Worm (Caenorhabditis elegans) whole organism, young adult: ENCODE measurements around the gene R03D7.2.

Source experiments
- B0035.1 ChIP-seq: sonication (generic microtip); optimal IDR thresholded peaks from 2 replicates; lab custom pipeline; 2016; ENCODE audit warnings: missing genetic modification characterization, mild to moderate bottlenecking, missing compliant biosample characterization, missing genotype, missing genetic modification reagents
- K11D2.4 ChIP-seq: fragments of 200-800 bp; sonication (Bioruptor generic); IDR thresholded peaks from 2 replicates; pipeline ENCODE4 v1.3.6; 2022; ENCODE audit warnings: missing genetic modification reagents, missing genetic modification characterization, missing compliant biosample characterization
- T26A5.8 ChIP-seq: sonication (generic microtip); optimal IDR thresholded peaks from 2 replicates; lab custom pipeline; 2016; ENCODE audit warnings: missing genetic modification characterization, missing compliant biosample characterization
- athp-1 ChIP-seq: sonication (generic microtip); optimal IDR thresholded peaks from 2 replicates; lab custom pipeline; 2017; ENCODE audit warnings: mild to moderate bottlenecking, missing genetic modification characterization, missing compliant biosample characterization
- attf-3 ChIP-seq: fragments of 200-800 bp; sonication (Bioruptor generic); conservative IDR thresholded peaks from 2 replicates; pipeline ENCODE4 v1.3.6; 2022; ENCODE audit warnings: missing genetic modification reagents, missing genetic modification characterization, missing compliant biosample characterization
- cebp-1 ChIP-seq, 2 experiments: fragments of 200-800 bp in 1 of 2; sonication (Bioruptor generic) in 1 of 2; sonication (generic microtip) in 1 of 2; IDR thresholded peaks in 1 of 2; optimal IDR thresholded peaks in 1 of 2; 2 replicates each; pipeline versions ENCODE4 v1.3.6 to Lab custom; 2017 to 2022; ENCODE audit warnings: missing compliant biosample characterization in 2 of 2, missing genetic modification characterization in 2 of 2, mild to moderate bottlenecking in 1 of 2, missing genetic modification reagents in 1 of 2, moderate library complexity in 1 of 2
- cebp-2 ChIP-seq: fragments of 200-800 bp; sonication (Bioruptor generic); IDR thresholded peaks from 2 replicates; pipeline ENCODE4 v1.3.6; 2022; ENCODE audit warnings: missing genetic modification characterization, missing compliant biosample characterization
- dpff-1 ChIP-seq: sonication (generic microtip); optimal IDR thresholded peaks from 2 replicates; lab custom pipeline; 2017; ENCODE audit warnings: mild to moderate bottlenecking, missing genetic modification characterization, missing compliant biosample characterization
- egrh-3 ChIP-seq: fragments of 200-800 bp; sonication (Bioruptor generic); IDR thresholded peaks from 2 replicates; pipeline ENCODE4 v1.3.6; 2022; ENCODE audit warnings: missing genetic modification reagents, missing genetic modification characterization, missing compliant biosample characterization
- ekl-4 ChIP-seq: fragments of 200-800 bp; sonication (Bioruptor generic); IDR thresholded peaks from 2 replicates; pipeline ENCODE4 v1.3.6; 2022; ENCODE audit warnings: missing genetic modification reagents, missing genetic modification characterization, missing compliant biosample characterization
- hlh-26 ChIP-seq: fragments of 200-800 bp; sonication (Bioruptor generic); conservative IDR thresholded peaks from 2 replicates; pipeline ENCODE4 v1.3.6; 2022; ENCODE audit warnings: missing genetic modification reagents, missing genetic modification characterization, missing compliant biosample characterization
- hsf-1 ChIP-seq: fragments of 200-800 bp; sonication (Bioruptor generic); IDR thresholded peaks from 2 replicates; pipeline ENCODE4 v1.3.6; 2022; ENCODE audit warnings: missing genetic modification reagents, missing genetic modification characterization, missing compliant biosample characterization
- let-607 ChIP-seq, 2 experiments: fragments of 200-800 bp in 1 of 2; sonication (Bioruptor generic) in 1 of 2; sonication (generic microtip) in 1 of 2; optimal IDR thresholded peaks; 2 replicates each; lab custom pipeline; 2016 to 2018; ENCODE audit warnings: mild to moderate bottlenecking in 2 of 2, missing compliant biosample characterization in 2 of 2, missing genetic modification characterization in 2 of 2, moderate library complexity in 2 of 2, missing genotype in 1 of 2
- lin-26 ChIP-seq: fragments of 200-800 bp; sonication (Bioruptor generic); IDR thresholded peaks from 2 replicates; pipeline ENCODE4 v1.3.6; 2022; ENCODE audit warnings: missing genetic modification reagents, missing genetic modification characterization, missing compliant biosample characterization
- lir-1 ChIP-seq: fragments of 200-800 bp; sonication (Bioruptor generic); conservative IDR thresholded peaks from 2 replicates; pipeline ENCODE4 v1.3.6; 2022; ENCODE audit warnings: missing genetic modification reagents, missing genetic modification characterization, missing compliant biosample characterization
- madf-6 ChIP-seq: fragments of 200-800 bp; sonication (Bioruptor generic); IDR thresholded peaks from 2 replicates; pipeline ENCODE4 v1.3.6; 2022; ENCODE audit warnings: missing genetic modification reagents, missing genetic modification characterization, missing compliant biosample characterization
- mxl-1 ChIP-seq: sonication (generic microtip); optimal IDR thresholded peaks from 2 replicates; lab custom pipeline; 2016; ENCODE audit warnings: missing genetic modification characterization, missing compliant biosample characterization
- nfya-1 ChIP-seq: sonication (generic microtip); optimal IDR thresholded peaks from 2 replicates; lab custom pipeline; 2017; ENCODE audit warnings: antibody characterized with exemption, missing compliant biosample characterization, missing genetic modification characterization, borderline replicate concordance; ENCODE audit not compliant: insufficient read depth
- pbrm-1 ChIP-seq: fragments of 200-800 bp; sonication (Bioruptor generic); IDR thresholded peaks from 2 replicates; pipeline ENCODE4 v1.3.6; 2022; ENCODE audit warnings: missing genetic modification reagents, missing genetic modification characterization, missing compliant biosample characterization
- pha-4 ChIP-seq: fragments of 150-350 bp; sonication (generic microtip); optimal IDR thresholded peaks from 2 replicates; lab custom pipeline; 2014; ENCODE audit warnings: missing biosample characterization, missing genetic modification reagents, missing genetic modification characterization
- repo-1 ChIP-seq: sonication (generic microtip); optimal IDR thresholded peaks from 2 replicates; lab custom pipeline; 2017; ENCODE audit warnings: mild to moderate bottlenecking, missing genetic modification characterization, missing compliant biosample characterization
- somi-1 ChIP-seq: fragments of 200-800 bp; sonication (Bioruptor generic); optimal IDR thresholded peaks from 2 replicates; lab custom pipeline; 2018; ENCODE audit warnings: mild to moderate bottlenecking, missing genetic modification characterization, missing compliant biosample characterization
- zim-3 ChIP-seq: sonication (generic microtip); optimal IDR thresholded peaks from 2 replicates; lab custom pipeline; 2017; ENCODE audit warnings: mild to moderate bottlenecking, missing genetic modification characterization, moderate library complexity, missing compliant biosample characterization
- ztf-18 ChIP-seq: sonication (generic microtip); optimal IDR thresholded peaks from 2 replicates; lab custom pipeline; 2016; ENCODE audit warnings: missing genotype, mild to moderate bottlenecking, missing genetic modification characterization, missing compliant biosample characterization
- ztf-3 ChIP-seq: fragments of 200-800 bp; sonication (Bioruptor generic); optimal IDR thresholded peaks from 2 replicates; lab custom pipeline; 2018; ENCODE audit warnings: mild to moderate bottlenecking, missing genetic modification characterization, missing compliant biosample characterization
- ztf-6 ChIP-seq: fragments of 200-800 bp; sonication (Bioruptor generic); IDR thresholded peaks from 2 replicates; pipeline ENCODE4 v1.3.6; 2022; ENCODE audit warnings: missing genetic modification reagents, missing genetic modification characterization, missing compliant biosample characterization

Gene R03D7.2

DNA sequence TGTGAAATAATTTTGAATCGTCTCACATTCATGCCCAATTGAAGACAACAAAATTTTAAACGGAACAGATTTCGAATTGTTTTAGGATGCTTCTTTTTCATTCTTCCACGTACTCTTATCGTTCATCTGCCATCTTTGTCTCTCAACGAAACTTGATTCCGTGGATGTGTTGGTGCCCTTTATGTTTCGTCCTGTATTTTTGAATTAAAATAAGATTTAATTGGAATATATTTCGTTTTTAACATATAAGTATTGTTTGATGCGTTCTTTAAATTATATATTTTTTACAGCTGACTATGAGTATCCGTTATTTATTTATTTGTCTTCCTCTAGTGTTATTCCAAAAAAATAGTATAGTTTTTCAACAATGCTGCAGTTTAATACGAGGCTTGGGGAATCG lies 32.9 kb downstream of the R03D7.2 start, which contains the start of gene gly-1 (continued):
- TF ChIP-seq let-607 (tag; optimal IDR thresholded peaks at IDR 0.05; lab: Kevin White, UChicago): no peak
- TF ChIP-seq madf-6 (GFP tag; lab: Robert Waterston, UW): no peak

DNA sequence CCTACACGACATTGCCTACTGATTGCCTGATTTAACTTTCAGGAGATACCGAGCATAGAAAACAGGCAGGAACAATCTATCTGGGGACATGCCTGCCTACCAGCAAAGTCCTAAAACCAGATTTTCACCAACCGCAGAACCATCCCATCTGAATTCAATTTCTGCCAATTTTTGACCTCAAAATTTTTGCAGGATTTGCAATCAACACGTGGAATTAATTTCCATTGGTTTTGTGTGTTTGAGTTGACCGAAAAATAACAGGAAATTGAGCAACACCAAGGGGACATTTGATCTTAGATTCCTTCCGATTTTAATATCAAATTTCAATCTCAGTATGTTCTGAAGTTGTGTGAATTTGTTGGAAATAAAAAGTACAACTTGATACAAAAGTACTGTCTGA lies 36.0 kb downstream of the R03D7.2 start:
- TF ChIP-seq zim-3 (tag; lab: Kevin White, UChicago) (no peak), ztf-3 (GFP tag; lab: Kevin White, UChicago) (no peak), mxl-1 (tag; lab: Kevin White, UChicago) (no peak), attf-3 (GFP tag; lab: Robert Waterston, UW) (no peak), athp-1 (tag; lab: Kevin White, UChicago) (no peak), pha-4 (no peak)

DNA sequence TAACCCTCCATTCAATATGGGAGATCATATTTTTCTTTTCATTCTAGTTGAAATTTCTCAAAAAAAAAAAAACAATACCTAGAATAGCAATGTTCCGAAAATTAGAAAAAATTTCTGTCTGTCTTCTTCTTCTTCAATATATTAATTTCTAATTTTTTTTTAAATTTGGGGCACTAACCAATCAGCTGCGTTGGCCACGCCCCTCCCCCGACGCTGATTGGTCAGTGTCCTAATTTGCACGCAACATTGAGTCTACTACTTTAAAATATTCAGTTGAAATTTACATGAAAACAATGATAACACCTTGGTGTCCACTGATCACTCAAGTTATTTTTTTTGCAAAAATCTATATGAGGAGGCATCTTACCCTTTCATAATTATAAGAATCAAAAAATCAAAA lies 39.0 kb downstream of the R03D7.2 start:
- TF ChIP-seq somi-1 (GFP tag; lab: Kevin White, UChicago) (no peak), ekl-4 (no peak), nfya-1 (tag; lab: Kevin White, UChicago) (no peak), pbrm-1 (GFP tag; lab: Robert Waterston, UW) (no peak), ztf-6 (GFP tag; lab: Robert Waterston, UW) (no peak)

DNA sequence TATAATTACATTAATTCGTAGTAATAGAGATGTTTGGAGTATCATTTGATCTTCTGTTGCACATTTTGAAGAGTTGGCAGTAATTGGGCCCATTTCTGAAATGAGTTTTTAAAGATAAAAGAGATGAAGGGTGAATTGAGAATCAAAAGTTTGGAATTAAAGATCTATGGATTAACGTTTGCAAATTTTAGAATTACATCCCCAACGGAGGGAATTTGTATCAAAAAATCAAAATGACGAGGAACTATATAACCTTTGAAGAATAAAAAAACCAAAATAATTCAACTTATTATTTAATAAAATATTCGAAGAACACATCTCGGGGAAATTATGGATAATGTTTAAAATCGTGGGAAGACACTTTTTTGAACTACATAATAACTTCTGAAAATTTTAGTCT lies 40.0 kb downstream of the R03D7.2 start, which contains the start of gene sra-10:
Gene sra-10 (minus strand): TSS at position 101 of the 400 bp plus-strand sequence.
- TF ChIP-seq hsf-1 (GFP tag; lab: Robert Waterston, UW) (no peak), attf-3 (GFP tag; lab: Robert Waterston, UW) (no peak), hlh-26 (GFP tag; lab: Robert Waterston, UW) (no peak), lin-26 (GFP tag; lab: Robert Waterston, UW) (no peak), dpff-1 (tag; lab: Kevin White, UChicago) (no peak), egrh-3 (no peak), mxl-1 (tag; lab: Kevin White, UChicago) (no peak), repo-1 (tag; lab: Kevin White, UChicago) (no peak), B0035.1 (tag; lab: Kevin White, UChicago) (no peak)

DNA sequence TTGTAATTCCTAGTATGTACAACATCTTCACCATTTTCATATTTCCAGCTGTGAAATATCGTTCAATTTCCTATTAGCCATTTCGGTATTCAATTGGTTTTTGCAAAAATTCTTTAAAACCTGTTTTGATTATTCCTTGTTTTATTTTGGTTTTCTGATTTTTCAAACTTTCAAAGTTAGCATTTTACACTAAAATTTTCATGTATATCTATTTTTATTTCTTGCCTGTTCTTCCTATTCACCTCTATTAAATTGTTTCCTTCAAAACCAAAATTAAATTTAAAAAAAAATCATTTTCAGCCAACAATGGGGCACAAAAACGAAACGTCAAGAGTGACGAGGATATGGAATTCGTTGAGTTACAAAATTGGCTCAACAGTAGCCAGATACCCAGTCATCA lies 46.0 kb downstream of the R03D7.2 start, which contains the start of gene ptr-8:
Gene ptr-8 (plus strand): TSS at position 301 of the 400 bp plus-strand sequence.
- TF ChIP-seq T26A5.8 (tag; lab: Kevin White, UChicago): no peak
- TF ChIP-seq cebp-2: no peak
- TF ChIP-seq lir-1 (GFP tag; lab: Robert Waterston, UW): no peak
- no peak for TF ChIP-seq hlh-26 (GFP tag; lab: Robert Waterston, UW)
- no peak for TF ChIP-seq dpff-1 (tag; lab: Kevin White, UChicago)
- no peak for TF ChIP-seq K11D2.4 (GFP tag; lab: Robert Waterston, UW)

DNA sequence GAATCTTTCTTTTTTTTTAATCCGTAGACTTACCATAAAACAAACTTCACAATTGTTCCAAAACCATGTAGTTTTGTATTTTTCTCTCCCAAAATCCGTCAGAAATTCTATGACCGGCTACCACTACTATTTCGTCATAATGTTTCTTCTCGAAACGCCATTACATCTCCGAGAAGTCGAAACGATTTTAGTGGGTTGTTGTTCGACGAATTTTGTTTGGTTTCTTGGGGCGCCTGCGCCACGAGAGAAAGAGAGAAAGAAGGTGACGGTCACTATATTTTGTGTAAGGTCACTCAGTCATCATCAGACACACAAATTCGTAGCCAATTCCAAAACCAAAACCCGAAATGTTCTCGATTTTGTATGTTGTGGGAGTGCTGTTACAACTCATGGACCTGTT lies 47.9 kb downstream of the R03D7.2 start:
- TF ChIP-seq athp-1 (tag; lab: Kevin White, UChicago) (no peak), cebp-2 (no peak), cebp-1 (GFP tag; IDR thresholded peaks at IDR 0.05; lab: Robert Waterston, UW) (0 out of 2 replicates have a peak, but pooled peaks have one; percentile 20), cebp-1 (tag; optimal IDR thresholded peaks at IDR 0.05; lab: Kevin White, UChicago) (peak; percentile 70), ztf-18 (tag; lab: Kevin White, UChicago) (no peak)
